Worm (Caenorhabditis elegans) whole organism, L4 larva: ENCODE data around the gene dmd-10.

Source experiments
- F44E2.7 ChIP-seq: fragments of 200-800 bp; sonication (Bioruptor generic); IDR thresholded peaks from 2 replicates; pipeline ENCODE4 v2.1.2; 2022; ENCODE audit warnings: missing genetic modification characterization, missing compliant biosample characterization
- ama-1 ChIP-seq: fragments of 150-350 bp; optimal IDR thresholded peaks from 2 replicates; lab custom pipeline; 2014; ENCODE audit warnings: inconsistent platforms, mixed read lengths
- ctbp-1 ChIP-seq: fragments of 200-800 bp; sonication (Bioruptor generic); IDR thresholded peaks from 2 replicates; pipeline ENCODE4 v1.3.6; 2022; ENCODE audit warnings: missing genetic modification reagents, missing genetic modification characterization, missing compliant biosample characterization
- daf-8 ChIP-seq: fragments of 200-800 bp; sonication (Bioruptor generic); IDR thresholded peaks from 2 replicates; pipeline ENCODE4 v1.3.6; 2022; ENCODE audit warnings: missing genetic modification characterization, missing compliant biosample characterization
- dve-1 ChIP-seq: sonication (generic microtip); optimal IDR thresholded peaks from 2 replicates; lab custom pipeline; 2017; ENCODE audit warnings: antibody characterized with exemption, mild to moderate bottlenecking, missing genetic modification characterization, missing compliant biosample characterization; ENCODE audit not compliant: insufficient read depth
- fos-1 ChIP-seq: fragments of 150-350 bp; optimal IDR thresholded peaks from 2 replicates; lab custom pipeline; 2014; ENCODE audit warnings: missing biosample characterization, missing genetic modification characterization
- gei-8 ChIP-seq: fragments of 200-800 bp; sonication (Bioruptor generic); optimal IDR thresholded peaks from 2 replicates; lab custom pipeline; 2018; ENCODE audit warnings: mild to moderate bottlenecking, missing genetic modification characterization, missing compliant biosample characterization
- hmg-1.1 ChIP-seq: fragments of 200-800 bp; sonication (Bioruptor generic); IDR thresholded peaks from 2 replicates; pipeline ENCODE4 v1.3.6; 2022; ENCODE audit warnings: missing genetic modification reagents, missing genetic modification characterization, missing compliant biosample characterization
- lin-39 ChIP-seq: fragments of 150-350 bp; optimal IDR thresholded peaks from 2 replicates; lab custom pipeline; 2014; ENCODE audit warnings: missing biosample characterization, missing genetic modification reagents, missing genetic modification characterization
- nhr-11 ChIP-seq: fragments of 150-350 bp; optimal IDR thresholded peaks from 2 replicates; lab custom pipeline; 2014; ENCODE audit warnings: missing biosample characterization, missing genetic modification characterization
- nhr-48 ChIP-seq: sonication (generic microtip); optimal IDR thresholded peaks from 2 replicates; lab custom pipeline; 2016; ENCODE audit warnings: mild to moderate bottlenecking, missing genetic modification characterization, missing compliant biosample characterization
- pqm-1 ChIP-seq: sonication (generic microtip); optimal IDR thresholded peaks from 2 replicates; lab custom pipeline; 2017; ENCODE audit warnings: missing biosample characterization, missing genetic modification characterization
- unc-62 ChIP-seq, 3 experiments: fragments of 150-350 bp in 1 of 3; sonication (generic microtip); optimal IDR thresholded peaks in 2 of 3; peaks in 1 of 3; 1 replicate in 1 of 3; 2 replicates in 2 of 3; lab custom pipeline; 2014 to 2017; ENCODE audit warnings: missing biosample characterization in 3 of 3, missing genetic modification characterization in 3 of 3, missing genetic modification reagents in 3 of 3, missing genotype in 1 of 3
- zip-11 ChIP-seq: fragments of 200-800 bp; sonication (Bioruptor generic); IDR thresholded peaks from 2 replicates; pipeline ENCODE4 v1.3.6; 2022; ENCODE audit warnings: missing genetic modification characterization, missing compliant biosample characterization

DNA sequence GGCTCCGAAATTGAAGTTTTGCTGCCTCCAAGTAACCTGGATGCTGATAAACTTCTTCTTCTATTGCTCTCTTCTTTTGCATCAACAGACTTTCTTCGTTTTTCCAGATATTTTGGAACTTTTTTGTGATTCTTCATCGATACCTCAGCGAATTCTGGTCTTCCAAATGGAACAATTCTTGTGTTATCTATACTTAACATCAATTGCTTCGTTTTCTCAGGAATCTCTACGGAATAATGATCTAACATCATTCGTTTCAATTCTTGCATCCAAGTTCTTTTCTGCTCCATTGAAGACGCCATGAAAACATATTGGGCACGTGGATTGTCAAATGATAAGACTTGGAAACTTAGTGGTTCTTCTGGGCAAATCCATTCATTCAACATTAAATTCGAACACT lies 39.6 kb upstream of the dmd-10 start, which contains the start of gene F32F2.4:
- no peak for TF ChIP-seq nhr-48 (tag; lab: Kevin White, UChicago)
- TF ChIP-seq pqm-1 (tag; lab: Kevin White, UChicago): no peak
- TF ChIP-seq daf-8 (GFP tag; lab: Robert Waterston, UW): no peak
- no peak for TF ChIP-seq ama-1 (lab: Kevin White, UChicago)
- TF ChIP-seq dve-1 (tag; lab: Kevin White, UChicago): no peak
- TF ChIP-seq fos-1 (tag; lab: Kevin White, UChicago): no peak
- TF ChIP-seq hmg-1.1 (GFP tag; lab: Robert Waterston, UW): no peak
- TF ChIP-seq gei-8: no peak
- TF ChIP-seq lin-39 (tag; lab: Kevin White, UChicago): no peak
- TF ChIP-seq zip-11 (GFP tag; lab: Robert Waterston, UW): no peak
- no peak for TF ChIP-seq unc-62 (GFP tag; optimal IDR thresholded peaks at IDR 0.05 in 1 of 2; lab: Kevin White, UChicago)
- no peak for TF ChIP-seq unc-62 (tag; optimal IDR thresholded peaks at IDR 0.05; lab: Kevin White, UChicago)
- no peak for TF ChIP-seq F44E2.7 (GFP tag; lab: Robert Waterston, UW)
- TF ChIP-seq nhr-11: no peak
- TF ChIP-seq ctbp-1: no peak
